Worm (Caenorhabditis elegans): ENCODE measurements around the gene fubl-2.

- no peak for TF ChIP-seq skn-1 (tag; optimal IDR thresholded peaks at IDR 0.05)
- no peak for TF ChIP-seq ceh-82 (tag; optimal IDR thresholded peaks at IDR 0.05)
- TF ChIP-seq nhr-12 (tag; optimal IDR thresholded peaks at IDR 0.05): no peak
- no peak for TF ChIP-seq ama-1 (optimal IDR thresholded peaks at IDR 0.05)
- no peak for TF ChIP-seq egl-27 (tag; optimal IDR thresholded peaks at IDR 0.05)
These were observed 13.6 kb downstream of the fubl-2 start, which contains the start of gene ZK418.5 for ce11 chrIII:7073801-7074386.
